Worm (Caenorhabditis elegans): ENCODE measurements around the gene mdt-15.

ce11 chrIII:5834053-5834452, 502 bp upstream of the mdt-15 start, which contains the start of gene R12B2.6:
- no peak for TF ChIP-seq egl-27 (tag; optimal IDR thresholded peaks at IDR 0.05)
- TF ChIP-seq nhr-237 (tag; optimal IDR thresholded peaks at IDR 0.05), result no peak
- no peak for TF ChIP-seq ceh-82 (tag; optimal IDR thresholded peaks at IDR 0.05)
- no peak for TF ChIP-seq ZK337.2 (GFP tag; IDR thresholded peaks at IDR 0.05)
- TF ChIP-seq fos-1 (tag; optimal IDR thresholded peaks at IDR 0.05), result no peak
- no peak for TF ChIP-seq spr-1 (tag; optimal IDR thresholded peaks at IDR 0.05)
- TF ChIP-seq ces-1 (GFP tag; optimal IDR thresholded peaks at IDR 0.05), result no peak
- no peak for TF ChIP-seq zag-1 (tag; optimal IDR thresholded peaks at IDR 0.05)
- no peak for TF ChIP-seq nhr-77 (tag; optimal IDR thresholded peaks at IDR 0.05)
- no peak for TF ChIP-seq unc-130 (GFP tag; optimal IDR thresholded peaks at IDR 0.05)
- no peak for TF ChIP-seq lsy-2 (tag; optimal IDR thresholded peaks at IDR 0.05)

Data from whole organism, L4 larva.